Fruit fly (Drosophila melanogaster) whole organism, embryonic: ENCODE measurements around the gene CG34409.

Source experiments
- Adf1 ChIP-seq: fragments of 200-800 bp; sonication (Bioruptor generic); IDR thresholded peaks from 2 replicates; pipeline ENCODE4 v1.3.6; 2022; ENCODE audit warnings: missing biosample characterization, missing genetic modification characterization
- Aef1 ChIP-seq: fragments of 200-800 bp; sonication (Bioruptor generic); IDR thresholded peaks from 3 replicates; pipeline ENCODE4 v1.3.6; 2022; ENCODE audit warnings: missing biosample characterization, missing genetic modification characterization
- B-H2 ChIP-seq: fragments of 200-800 bp; sonication (Bioruptor generic); optimal IDR thresholded peaks from 2 replicates; lab custom pipeline; 2018; ENCODE audit warnings: missing biosample characterization, mild to moderate bottlenecking, missing genetic modification characterization
- CG10209 ChIP-seq: fragments of 200-800 bp; sonication (Bioruptor generic); optimal IDR thresholded peaks from 3 replicates; lab custom pipeline; 2017; ENCODE audit warnings: missing biosample characterization, mild to moderate bottlenecking, missing genetic modification characterization, missing genetic modification reagents
- CG10959 ChIP-seq: fragments of 200-800 bp; sonication (Bioruptor generic); IDR thresholded peaks from 2 replicates; pipeline ENCODE4 v1.3.6; 2022; ENCODE audit warnings: missing biosample characterization, missing genetic modification characterization
- CG11504 ChIP-seq: fragments of 200-800 bp; sonication (Bioruptor generic); optimal IDR thresholded peaks from 3 replicates; lab custom pipeline; 2019; ENCODE audit warnings: missing biosample characterization, mild to moderate bottlenecking, missing genetic modification characterization, moderate library complexity
- CG12391 ChIP-seq: fragments of 200-800 bp; sonication (Bioruptor generic); optimal IDR thresholded peaks from 3 replicates; lab custom pipeline; 2018; ENCODE audit warnings: missing biosample characterization, mild to moderate bottlenecking, missing genetic modification characterization, moderate library complexity
- CG12659 ChIP-seq: fragments of 200-800 bp; sonication (Bioruptor generic); optimal IDR thresholded peaks from 3 replicates; lab custom pipeline; 2017; ENCODE audit warnings: mild to moderate bottlenecking, missing biosample characterization, missing genetic modification reagents, missing genetic modification characterization
- CG13123 ChIP-seq: fragments of 200-800 bp; sonication (Bioruptor generic); optimal IDR thresholded peaks from 2 replicates; lab custom pipeline; 2016; ENCODE audit warnings: missing biosample characterization, missing genetic modification characterization
- CG14667 ChIP-seq: fragments of 200-800 bp; sonication (Bioruptor generic); IDR thresholded peaks from 2 replicates; pipeline ENCODE4 v1.3.6; 2022; ENCODE audit warnings: missing biosample characterization, missing genetic modification characterization
- CG15479 ChIP-seq: fragments of 200-800 bp; sonication (Bioruptor generic); optimal IDR thresholded peaks from 3 replicates; lab custom pipeline; 2019; ENCODE audit warnings: missing biosample characterization, mild to moderate bottlenecking, missing genetic modification characterization, moderate library complexity
- CG1647 ChIP-seq: fragments of 200-800 bp; sonication (Bioruptor generic); optimal IDR thresholded peaks from 3 replicates; lab custom pipeline; 2016; ENCODE audit warnings: missing biosample characterization, missing genetic modification characterization
- CG16863 ChIP-seq: fragments of 200-800 bp; sonication (Bioruptor generic); optimal IDR thresholded peaks from 3 replicates; lab custom pipeline; 2016; ENCODE audit warnings: missing biosample characterization, missing genetic modification characterization
- CG18476 ChIP-seq: fragments of 200-800 bp; sonication (Bioruptor generic); optimal IDR thresholded peaks from 2 replicates; lab custom pipeline; 2016; ENCODE audit warnings: missing biosample characterization, mild to moderate bottlenecking, missing genetic modification characterization
- CG2116 ChIP-seq: fragments of 200-800 bp; sonication (Bioruptor generic); optimal IDR thresholded peaks from 3 replicates; lab custom pipeline; 2018; ENCODE audit warnings: missing biosample characterization, mild to moderate bottlenecking, missing genetic modification characterization
- CG2129 ChIP-seq: fragments of 200-800 bp; sonication (Bioruptor generic); IDR thresholded peaks from 2 replicates; pipeline ENCODE4 v1.3.6; 2022; ENCODE audit warnings: missing biosample characterization, missing genetic modification characterization; ENCODE audit not compliant: partially characterized antibody
- CG2199 ChIP-seq: fragments of 200-800 bp; sonication (Bioruptor generic); IDR thresholded peaks from 3 replicates; pipeline ENCODE4 v1.3.6; 2022; ENCODE audit warnings: missing biosample characterization, missing genetic modification characterization
- CG31224 ChIP-seq: fragments of 200-800 bp; sonication (Bioruptor generic); IDR thresholded peaks from 2 replicates; pipeline ENCODE4 v1.3.6; 2022; ENCODE audit warnings: missing biosample characterization, missing genetic modification characterization
- CG6854 ChIP-seq: fragments of 200-800 bp; sonication (Bioruptor generic); optimal IDR thresholded peaks from 3 replicates; lab custom pipeline; 2017; ENCODE audit warnings: missing biosample characterization, mild to moderate bottlenecking, missing genetic modification characterization
- CG7928 ChIP-seq: fragments of 200-800 bp; sonication (Bioruptor generic); optimal IDR thresholded peaks from 2 replicates; lab custom pipeline; 2017; ENCODE audit warnings: missing biosample characterization, mild to moderate bottlenecking, missing genetic modification characterization
- D ChIP-seq, 2 experiments: fragments of 200-800 bp in 1 of 2; fragments of >200 bp in 1 of 2; sonication (Bioruptor generic) in 1 of 2; optimal IDR thresholded peaks; 2 replicates in 1 of 2; 3 replicates in 1 of 2; lab custom pipeline; 2017; ENCODE audit warnings: mild to moderate bottlenecking in 1 of 2, missing biosample characterization in 1 of 2, missing genetic modification characterization in 1 of 2, missing genetic modification reagents in 1 of 2
- E2f1 ChIP-seq: fragments of 200-800 bp; sonication (Bioruptor generic); IDR thresholded peaks from 2 replicates; pipeline ENCODE4 v1.3.6; 2022; ENCODE audit warnings: missing biosample characterization, missing genetic modification characterization
- Eip74EF ChIP-seq, 2 experiments: fragments of 200-800 bp in 1 of 2; fragments of >200 bp in 1 of 2; sonication (Bioruptor generic) in 1 of 2; optimal IDR thresholded peaks; 2 replicates each; lab custom pipeline; 2017 to 2019; ENCODE audit warnings: missing biosample characterization in 2 of 2, missing genetic modification characterization in 2 of 2, mild to moderate bottlenecking in 1 of 2, moderate library complexity in 1 of 2
- Ets65A ChIP-seq: fragments of 200-800 bp; sonication (Bioruptor generic); peaks from one replicate; lab custom pipeline; 2016; ENCODE audit warnings: missing biosample characterization, missing genetic modification characterization
- Fer2 ChIP-seq: fragments of 200-800 bp; sonication (Bioruptor generic); optimal IDR thresholded peaks from 2 replicates; lab custom pipeline; 2018; ENCODE audit warnings: missing biosample characterization, mild to moderate bottlenecking, missing genetic modification characterization, moderate library complexity
- HLH4C ChIP-seq: fragments of 200-800 bp; sonication (Bioruptor generic); IDR thresholded peaks from 3 replicates; pipeline ENCODE4 v1.3.6; 2022; ENCODE audit warnings: missing biosample characterization, missing genetic modification characterization; ENCODE audit not compliant: partially characterized antibody
- Jarid2 ChIP-seq: fragments of 200-800 bp; sonication (Bioruptor generic); optimal IDR thresholded peaks from 3 replicates; lab custom pipeline; 2017; ENCODE audit warnings: mild to moderate bottlenecking, missing biosample characterization, missing genetic modification reagents, missing genetic modification characterization
- Med ChIP-seq: fragments of 200-800 bp; sonication (Bioruptor generic); peaks from one replicate; lab custom pipeline; 2016; ENCODE audit warnings: missing biosample characterization, missing genetic modification characterization, mild to moderate bottlenecking, inconsistent platforms, moderate library complexity
- Nf-YB ChIP-seq: fragments of 200-800 bp; sonication (Bioruptor generic); optimal IDR thresholded peaks from 3 replicates; lab custom pipeline; 2019; ENCODE audit warnings: missing biosample characterization, mild to moderate bottlenecking, missing genetic modification characterization, moderate library complexity
- Nf-YC ChIP-seq: fragments of 200-800 bp; optimal IDR thresholded peaks from 3 replicates; lab custom pipeline; 2019; ENCODE audit warnings: missing biosample characterization, mild to moderate bottlenecking, missing genetic modification characterization, moderate library complexity
- Oaz ChIP-seq: fragments of 200-800 bp; sonication (Bioruptor generic); IDR thresholded peaks from 2 replicates; pipeline ENCODE4 v1.3.6; 2022; ENCODE audit warnings: missing biosample characterization, missing genetic modification characterization
- Sin3A ChIP-seq: fragments of >200 bp; optimal IDR thresholded peaks from 2 replicates; lab custom pipeline; 2018
- Sox100B ChIP-seq: fragments of 200-800 bp; sonication (Bioruptor generic); optimal IDR thresholded peaks from 3 replicates; lab custom pipeline; 2018; ENCODE audit warnings: missing biosample characterization, mild to moderate bottlenecking, missing genetic modification characterization
- Tbp ChIP-seq: fragments of >200 bp; optimal IDR thresholded peaks from 2 replicates; lab custom pipeline; 2018; ENCODE audit warnings: missing biosample characterization, missing genetic modification characterization
- cato ChIP-seq: fragments of 200-800 bp; sonication (Bioruptor generic); optimal IDR thresholded peaks from 2 replicates; lab custom pipeline; 2016; ENCODE audit warnings: missing biosample characterization, missing genetic modification characterization, borderline replicate concordance
- ci ChIP-seq: fragments of 200-800 bp; sonication (Bioruptor generic); IDR thresholded peaks from 3 replicates; pipeline ENCODE4 v1.3.6; 2022; ENCODE audit warnings: missing biosample characterization, missing genetic modification characterization
- fd102C ChIP-seq: fragments of 200-800 bp; sonication (Bioruptor generic); optimal IDR thresholded peaks from 2 replicates; lab custom pipeline; 2018; ENCODE audit warnings: missing biosample characterization, mild to moderate bottlenecking, missing genetic modification characterization, moderate library complexity
- fd96Cb ChIP-seq: fragments of 200-800 bp; sonication (Bioruptor generic); optimal IDR thresholded peaks from 2 replicates; lab custom pipeline; 2018; ENCODE audit warnings: missing biosample characterization, mild to moderate bottlenecking, missing genetic modification characterization, moderate library complexity
- gfzf ChIP-seq: fragments of 200-800 bp; sonication (Bioruptor generic); optimal IDR thresholded peaks from 2 replicates; lab custom pipeline; 2016; ENCODE audit warnings: missing biosample characterization, mild to moderate bottlenecking, missing genetic modification characterization, moderate library complexity
- gro ChIP-seq: fragments of 200-800 bp; sonication (Bioruptor generic); optimal IDR thresholded peaks from 2 replicates; lab custom pipeline; 2016; ENCODE audit warnings: missing biosample characterization, missing genetic modification characterization
- klu ChIP-seq: fragments of 200-800 bp; sonication (Bioruptor generic); IDR thresholded peaks from 2 replicates; pipeline ENCODE4 v1.3.6; 2022; ENCODE audit warnings: missing biosample characterization, missing genetic modification characterization
- nau ChIP-seq: fragments of 200-800 bp; sonication (Bioruptor generic); optimal IDR thresholded peaks from 3 replicates; lab custom pipeline; 2017; ENCODE audit warnings: missing biosample characterization, mild to moderate bottlenecking, missing genetic modification characterization, missing genetic modification reagents
- nerfin-2 ChIP-seq: fragments of 200-800 bp; sonication (Bioruptor generic); IDR thresholded peaks from 2 replicates; pipeline ENCODE4 v1.3.6; 2022; ENCODE audit warnings: missing biosample characterization, missing genetic modification characterization; ENCODE audit not compliant: partially characterized antibody
- odd ChIP-seq: fragments of 200-800 bp; sonication (Bioruptor generic); optimal IDR thresholded peaks from 2 replicates; lab custom pipeline; 2017; ENCODE audit warnings: missing biosample characterization, mild to moderate bottlenecking, missing genetic modification characterization
- pnt ChIP-seq: fragments of 200-800 bp; sonication (Bioruptor generic); optimal IDR thresholded peaks from 3 replicates; lab custom pipeline; 2016; ENCODE audit warnings: missing biosample characterization, missing genetic modification characterization
- psq ChIP-seq: fragments of 200-800 bp; sonication (Bioruptor generic); optimal IDR thresholded peaks from 2 replicates; lab custom pipeline; 2017; ENCODE audit warnings: missing biosample characterization, missing genetic modification characterization
- sim ChIP-seq: fragments of 200-800 bp; sonication (Bioruptor generic); IDR thresholded peaks from 2 replicates; pipeline ENCODE4 v1.3.6; 2022; ENCODE audit warnings: missing biosample characterization, missing genetic modification characterization
- tna ChIP-seq: fragments of 200-800 bp; sonication (Bioruptor generic); IDR thresholded peaks from 2 replicates; pipeline ENCODE4 v1.3.6; 2022; ENCODE audit warnings: missing biosample characterization, missing genetic modification characterization; ENCODE audit not compliant: partially characterized antibody
- ttk ChIP-seq: fragments of 200-800 bp; sonication (Bioruptor generic); IDR thresholded peaks from 2 replicates; pipeline ENCODE4 v2.1.2; 2022; ENCODE audit warnings: missing biosample characterization, missing genetic modification characterization
- yki ChIP-seq: fragments of >200 bp; optimal IDR thresholded peaks from 3 replicates; lab custom pipeline; 2018
- zfh2 ChIP-seq: fragments of 200-800 bp; sonication (Bioruptor generic); optimal IDR thresholded peaks from 2 replicates; lab custom pipeline; 2016; ENCODE audit warnings: missing biosample characterization, missing genetic modification characterization

The CG34409 gene

DNA sequence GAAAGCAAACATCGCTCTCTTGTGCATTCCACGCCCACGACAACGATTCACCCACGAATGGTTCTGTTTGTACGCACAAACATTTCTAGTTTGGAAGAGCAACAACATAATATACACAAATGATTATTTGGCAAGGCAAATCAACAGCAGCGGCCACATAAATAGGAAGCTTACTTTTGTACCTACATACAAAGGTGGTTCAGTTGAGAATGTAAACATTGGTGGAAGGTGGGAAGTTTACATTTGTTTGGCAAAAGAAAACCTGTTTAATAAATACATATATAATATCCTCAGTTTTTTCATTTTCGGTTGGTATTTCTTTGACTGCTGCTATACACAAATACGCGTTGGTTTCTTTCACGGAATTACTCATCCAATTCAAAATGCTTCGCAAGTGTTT, 43.6 kb downstream of the CG34409 start (continued):
- TF ChIP-seq tna (GFP tag; lab: Robert Waterston, UW) = no peak
- peak; percentile 86 for TF ChIP-seq Sox100B
- no peak for TF ChIP-seq E2f1 (GFP tag; lab: Robert Waterston, UW)
- peak; percentile 73 for TF ChIP-seq pnt (GFP tag; lab: Kevin White, UChicago)
- TF ChIP-seq psq (GFP tag; lab: Kevin White, UChicago) = peak; percentile 74
- peak; percentile 85 for TF ChIP-seq CG18476
- peak; percentile 27 for TF ChIP-seq Nf-YC (tag; lab: Kevin White, UChicago)
- TF ChIP-seq zfh2 = peak; percentile 77
- TF ChIP-seq odd (GFP tag; lab: Kevin White, UChicago) = peak; percentile 89
- peak; percentile 98 for TF ChIP-seq Med (GFP tag; lab: Kevin White, UChicago)
- no peak for TF ChIP-seq ttk (GFP tag; lab: Robert Waterston, UW)
- peak; percentile 57 for TF ChIP-seq CG7928 (GFP tag; lab: Kevin White, UChicago)
- TF ChIP-seq gro (GFP tag; lab: Kevin White, UChicago) = peak; percentile 89
- no peak for TF ChIP-seq Sin3A (lab: Kevin White, UChicago)
- TF ChIP-seq CG2199 (GFP tag; lab: Robert Waterston, UW) = no peak
- no peak for TF ChIP-seq CG31224 (GFP tag; lab: Robert Waterston, UW)
- TF ChIP-seq Ets65A = peak; percentile 95
- TF ChIP-seq Nf-YB (GFP tag; lab: Kevin White, UChicago) = peak; percentile 76
- TF ChIP-seq gfzf (GFP tag; lab: Kevin White, UChicago) = no peak
- no peak for TF ChIP-seq ci (GFP tag; lab: Robert Waterston, UW)
- no peak for TF ChIP-seq CG14667
- TF ChIP-seq fd96Cb (tag; lab: Kevin White, UChicago) = peak; percentile 90
- no peak for TF ChIP-seq Oaz (GFP tag; lab: Robert Waterston, UW)
- TF ChIP-seq yki (lab: Kevin White, UChicago) = no peak
- TF ChIP-seq D (optimal IDR thresholded peaks at IDR 0.05; lab: Kevin White, UChicago) = no peak
- TF ChIP-seq D (GFP tag; optimal IDR thresholded peaks at IDR 0.05; lab: Kevin White, UChicago) = peak; percentile 85
- peak; percentile 84 for TF ChIP-seq CG6854
- peak; percentile 65 for TF ChIP-seq cato (GFP tag; lab: Kevin White, UChicago)
- peak; percentile 86 for TF ChIP-seq CG16863 (GFP tag; lab: Kevin White, UChicago)
- peak; percentile 76 for TF ChIP-seq Jarid2 (GFP tag; lab: Kevin White, UChicago)
- no peak for TF ChIP-seq HLH4C (GFP tag; lab: Robert Waterston, UW)
- peak; percentile 58 for TF ChIP-seq CG15479 (GFP tag; lab: Kevin White, UChicago)
- peak in 1 of 2 experiments; percentile 94 for TF ChIP-seq Eip74EF (GFP tag; optimal IDR thresholded peaks at IDR 0.05; lab: Kevin White, UChicago)
- peak; percentile 78 for TF ChIP-seq fd102C (GFP tag; lab: Kevin White, UChicago)
- TF ChIP-seq CG10209 = peak; percentile 92
- no peak for TF ChIP-seq Adf1 (GFP tag; lab: Robert Waterston, UW)
- TF ChIP-seq Aef1 (GFP tag; lab: Robert Waterston, UW) = no peak
- no peak for TF ChIP-seq Tbp
- no peak for TF ChIP-seq sim
- TF ChIP-seq CG11504 (tag; lab: Kevin White, UChicago) = peak; percentile 93
- TF ChIP-seq B-H2 (GFP tag; lab: Kevin White, UChicago) = peak; percentile 60
- TF ChIP-seq CG12659 (GFP tag; lab: Kevin White, UChicago) = peak; percentile 91
- no peak for TF ChIP-seq CG10959 (GFP tag; lab: Robert Waterston, UW)
- no peak for TF ChIP-seq klu (GFP tag; lab: Robert Waterston, UW)
- peak; percentile 91 for TF ChIP-seq CG12391
- TF ChIP-seq CG2116 = peak; percentile 66
- no peak for TF ChIP-seq CG2129 (GFP tag; lab: Robert Waterston, UW)
- TF ChIP-seq CG1647 = peak; percentile 78
- TF ChIP-seq Fer2 (tag; lab: Kevin White, UChicago) = peak; percentile 51
- peak; percentile 73 for TF ChIP-seq CG13123 (GFP tag; lab: Kevin White, UChicago)
- peak; percentile 90 for TF ChIP-seq nau (GFP tag; lab: Kevin White, UChicago)
- no peak for TF ChIP-seq nerfin-2 (GFP tag; lab: Robert Waterston, UW)
